Worm (Caenorhabditis elegans) whole organism, L3 larva: ENCODE data around the gene attf-2.

ENCODE experiments used
- lin-15B ChIP-seq: fragments of 150-350 bp; optimal IDR thresholded peaks from 2 replicates; lab custom pipeline; 2014; ENCODE audit warnings: missing biosample characterization, missing genetic modification characterization
- nhr-76 ChIP-seq: fragments of 150-350 bp; sonication (generic microtip); optimal IDR thresholded peaks from 5 replicates; lab custom pipeline; 2014; ENCODE audit warnings: missing biosample characterization, missing genetic modification characterization

DNA sequence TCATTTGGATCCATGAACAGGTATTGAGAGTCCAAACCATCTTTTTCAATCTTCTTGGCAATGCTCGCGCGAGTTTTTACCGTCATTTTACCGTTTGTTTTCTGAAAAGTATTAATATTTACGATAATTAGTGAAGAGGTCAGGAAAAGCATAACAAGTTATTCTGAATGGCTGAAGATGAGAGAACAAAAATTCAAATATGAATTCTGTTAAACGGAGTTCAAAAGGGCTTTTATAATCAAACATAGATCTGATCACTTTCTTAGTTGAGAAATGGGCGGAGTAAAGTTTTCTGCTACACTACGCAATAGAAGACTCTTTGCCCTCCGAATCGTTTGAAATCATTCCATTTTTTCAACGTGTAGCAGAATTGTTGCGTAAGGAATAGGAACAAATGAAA lies 42.9 kb downstream of the attf-2 start, which contains the start of gene fat-7:
- TF ChIP-seq nhr-76 (tag; lab: Kevin White, UChicago) (no peak), lin-15B (tag; lab: Kevin White, UChicago) (no peak)
